Worm (Caenorhabditis elegans): ENCODE results near the gene ndx-9.

DNA sequence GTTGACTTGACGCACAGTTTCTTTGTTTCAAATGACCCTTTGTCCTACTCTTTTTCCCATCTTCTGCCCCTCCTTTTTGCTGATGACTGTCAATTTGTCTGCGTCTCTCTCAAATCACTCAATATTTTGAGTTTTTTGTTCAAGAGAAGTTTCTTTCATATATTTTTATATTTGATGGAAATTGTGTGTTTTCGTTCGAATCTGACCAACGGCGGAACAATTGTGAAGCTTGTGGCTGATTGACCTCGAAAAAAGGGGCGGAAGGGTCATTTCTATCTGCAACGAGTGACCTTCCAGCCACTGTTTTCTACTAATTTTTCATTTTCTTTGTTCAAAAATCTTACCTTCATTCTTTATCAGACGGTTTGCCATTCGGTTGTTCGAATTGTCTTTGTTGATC lies 33.2 kb downstream of the ndx-9 start:
- TF ChIP-seq efl-1 (GFP tag; optimal IDR thresholded peaks at IDR 0.05) = no peak
- TF ChIP-seq pha-4 (tag; optimal IDR thresholded peaks at IDR 0.05) = no peak
- no peak for TF ChIP-seq lin-54 (GFP tag; optimal IDR thresholded peaks at IDR 0.05)
- TF ChIP-seq ztf-6 (GFP tag; IDR thresholded peaks at IDR 0.05) = no peak
- no peak for TF ChIP-seq unc-130 (GFP tag; optimal IDR thresholded peaks at IDR 0.05)
- no peak for TF ChIP-seq ama-1 (optimal IDR thresholded peaks at IDR 0.05)
- TF ChIP-seq ama-1 (GFP tag; optimal IDR thresholded peaks at IDR 0.05) = no peak
- no peak for TF ChIP-seq sptf-2 (GFP tag; optimal IDR thresholded peaks at IDR 0.05)
- no peak for TF ChIP-seq madf-10 (tag; optimal IDR thresholded peaks at IDR 0.05)
